Worm (Caenorhabditis elegans) whole organism, L4 larva: ENCODE results near the gene F20A1.6.

ENCODE experiments used
- F10B5.3 ChIP-seq: sonication (generic microtip); optimal IDR thresholded peaks from 2 replicates; lab custom pipeline; 2016; ENCODE audit warnings: mild to moderate bottlenecking, missing genetic modification characterization, missing compliant biosample characterization
- F44E2.7 ChIP-seq: fragments of 200-800 bp; sonication (Bioruptor generic); IDR thresholded peaks from 2 replicates; pipeline ENCODE4 v2.1.2; 2022; ENCODE audit warnings: missing genetic modification characterization, missing compliant biosample characterization
- T20F7.1 ChIP-seq: fragments of 200-800 bp; sonication (Bioruptor generic); optimal IDR thresholded peaks from 2 replicates; lab custom pipeline; 2018; ENCODE audit warnings: mild to moderate bottlenecking, missing genetic modification characterization, missing compliant biosample characterization
- Y48G9A.11 ChIP-seq: fragments of 200-800 bp; sonication (Bioruptor generic); IDR thresholded peaks from 2 replicates; pipeline ENCODE4 v1.3.6; 2022; ENCODE audit warnings: missing genetic modification reagents, missing genetic modification characterization, missing compliant biosample characterization
- Y75B8A.6 ChIP-seq: fragments of 200-800 bp; sonication (Bioruptor generic); IDR thresholded peaks from 2 replicates; pipeline ENCODE4 v1.3.6; 2022; ENCODE audit warnings: missing genetic modification reagents, missing genetic modification characterization, missing compliant biosample characterization
- ZK337.2 ChIP-seq: fragments of 200-800 bp; sonication (Bioruptor generic); IDR thresholded peaks from 2 replicates; pipeline ENCODE4 v1.3.6; 2022; ENCODE audit warnings: missing genetic modification reagents, missing genetic modification characterization, missing compliant biosample characterization
- aha-1 ChIP-seq: fragments of 150-350 bp; peaks from one replicate; lab custom pipeline; 2014; ENCODE audit warnings: missing biosample characterization, missing genetic modification characterization
- aly-2 ChIP-seq: sonication (generic microtip); optimal IDR thresholded peaks from 2 replicates; lab custom pipeline; 2018; ENCODE audit warnings: missing biosample characterization, missing genetic modification characterization
- ama-1 ChIP-seq: fragments of 150-350 bp; optimal IDR thresholded peaks from 2 replicates; lab custom pipeline; 2014; ENCODE audit warnings: inconsistent platforms, mixed read lengths
- cey-2 ChIP-seq: sonication (generic microtip); optimal IDR thresholded peaks from 3 replicates; lab custom pipeline; 2017; ENCODE audit warnings: missing genetic modification characterization, mild to moderate bottlenecking, missing compliant biosample characterization, antibody characterized with exemption, borderline replicate concordance; ENCODE audit not compliant: insufficient read depth
- daf-16 ChIP-seq, 3 experiments: sonication (generic microtip); optimal IDR thresholded peaks; 2 replicates each; lab custom pipeline; 2016 to 2017; ENCODE audit warnings: missing genetic modification characterization in 3 of 3, missing genetic modification reagents in 3 of 3, mild to moderate bottlenecking in 2 of 3, missing compliant biosample characterization in 2 of 3, missing biosample characterization in 1 of 3, moderate library complexity in 1 of 3
- dmd-6 ChIP-seq: fragments of 200-800 bp; sonication (Bioruptor generic); IDR thresholded peaks from 2 replicates; pipeline ENCODE4 v1.3.6; 2022; ENCODE audit warnings: missing genetic modification reagents, missing genetic modification characterization, missing compliant biosample characterization
- dve-1 ChIP-seq: sonication (generic microtip); optimal IDR thresholded peaks from 2 replicates; lab custom pipeline; 2017; ENCODE audit warnings: antibody characterized with exemption, mild to moderate bottlenecking, missing genetic modification characterization, missing compliant biosample characterization; ENCODE audit not compliant: insufficient read depth
- egl-27 ChIP-seq: sonication (generic microtip); optimal IDR thresholded peaks from 3 replicates; lab custom pipeline; 2017; ENCODE audit warnings: missing biosample characterization, missing genetic modification reagents, missing genetic modification characterization
- fkh-10 ChIP-seq: fragments of 150-350 bp; optimal IDR thresholded peaks from 2 replicates; lab custom pipeline; 2014; ENCODE audit warnings: missing biosample characterization, missing genetic modification reagents, missing genetic modification characterization
- hif-1 ChIP-seq, 2 experiments: sonication (generic microtip); optimal IDR thresholded peaks; 2 replicates each; lab custom pipeline; 2016 to 2017; ENCODE audit warnings: missing compliant biosample characterization in 2 of 2, missing genetic modification characterization in 2 of 2, missing genetic modification reagents in 2 of 2, missing genotype in 2 of 2, mild to moderate bottlenecking in 1 of 2
- hlh-11 ChIP-seq: fragments of 200-800 bp; sonication (Bioruptor generic); optimal IDR thresholded peaks from 2 replicates; lab custom pipeline; 2018; ENCODE audit warnings: mild to moderate bottlenecking, missing genetic modification characterization, missing compliant biosample characterization
- hlh-30 ChIP-seq: sonication (generic microtip); optimal IDR thresholded peaks from 2 replicates; lab custom pipeline; 2017; ENCODE audit warnings: antibody characterized with exemption, mild to moderate bottlenecking, missing genetic modification characterization, missing compliant biosample characterization; ENCODE audit not compliant: insufficient read depth
- hmg-1.1 ChIP-seq: fragments of 200-800 bp; sonication (Bioruptor generic); IDR thresholded peaks from 2 replicates; pipeline ENCODE4 v1.3.6; 2022; ENCODE audit warnings: missing genetic modification reagents, missing genetic modification characterization, missing compliant biosample characterization
- lin-15B ChIP-seq: fragments of 150-350 bp; sonication (generic microtip); optimal IDR thresholded peaks from 3 replicates; lab custom pipeline; 2014; ENCODE audit warnings: missing biosample characterization, missing genetic modification characterization
- lin-38 ChIP-seq: fragments of 200-800 bp; sonication (Bioruptor generic); IDR thresholded peaks from 2 replicates; pipeline ENCODE4 v1.3.6; 2022; ENCODE audit warnings: missing genetic modification reagents, missing genetic modification characterization, missing compliant biosample characterization
- lir-3 ChIP-seq: sonication (generic microtip); optimal IDR thresholded peaks from 2 replicates; lab custom pipeline; 2016; ENCODE audit warnings: mild to moderate bottlenecking, missing genetic modification characterization, missing compliant biosample characterization
- madf-5 ChIP-seq, 2 experiments: fragments of 200-800 bp; sonication (Bioruptor generic); IDR thresholded peaks; 2 replicates each; pipeline ENCODE4 v1.3.6; 2022; ENCODE audit warnings: missing compliant biosample characterization in 2 of 2, missing genetic modification characterization in 2 of 2
- madf-9 ChIP-seq: fragments of 200-800 bp; sonication (Bioruptor generic); conservative IDR thresholded peaks from 2 replicates; pipeline ENCODE4 v1.3.6; 2022; ENCODE audit warnings: missing genetic modification reagents, missing genetic modification characterization, missing compliant biosample characterization
- mdt-29 ChIP-seq: fragments of 200-800 bp; sonication (Bioruptor generic); IDR thresholded peaks from 2 replicates; pipeline ENCODE4 v1.3.6; 2022; ENCODE audit warnings: missing genetic modification reagents, missing genetic modification characterization, missing compliant biosample characterization
- mep-1 ChIP-seq: fragments of 150-350 bp; sonication (generic microtip); optimal IDR thresholded peaks from 3 replicates; lab custom pipeline; 2014; ENCODE audit warnings: missing biosample characterization, missing genetic modification characterization
- mes-2 ChIP-seq: sonication (generic microtip); optimal IDR thresholded peaks from 2 replicates; lab custom pipeline; 2016; ENCODE audit warnings: missing genotype, mild to moderate bottlenecking, missing genetic modification characterization, missing compliant biosample characterization; ENCODE audit not compliant: poor library complexity, severe bottlenecking
- mxl-3 ChIP-seq: fragments of 200-800 bp; sonication (Bioruptor generic); optimal IDR thresholded peaks from 2 replicates; lab custom pipeline; 2018; ENCODE audit warnings: mild to moderate bottlenecking, missing genetic modification characterization, missing compliant biosample characterization
- nhr-10 ChIP-seq: fragments of 150-350 bp; optimal IDR thresholded peaks from 2 replicates; lab custom pipeline; 2014; ENCODE audit warnings: missing biosample characterization, missing genetic modification characterization
- nhr-11 ChIP-seq: fragments of 150-350 bp; optimal IDR thresholded peaks from 2 replicates; lab custom pipeline; 2014; ENCODE audit warnings: missing biosample characterization, missing genetic modification characterization
- nhr-237 ChIP-seq: sonication (generic microtip); optimal IDR thresholded peaks from 2 replicates; lab custom pipeline; 2017; ENCODE audit warnings: missing biosample characterization, missing genetic modification characterization
- nhr-25 ChIP-seq: sonication (generic microtip); optimal IDR thresholded peaks from 2 replicates; lab custom pipeline; 2017; ENCODE audit warnings: missing genetic modification characterization, mild to moderate bottlenecking, missing compliant biosample characterization, antibody characterized with exemption, moderate library complexity, borderline replicate concordance; ENCODE audit not compliant: insufficient read depth
- nhr-28 ChIP-seq: fragments of 150-350 bp; optimal IDR thresholded peaks from 2 replicates; lab custom pipeline; 2014; ENCODE audit warnings: missing biosample characterization, missing genetic modification characterization
- nhr-48 ChIP-seq: sonication (generic microtip); optimal IDR thresholded peaks from 2 replicates; lab custom pipeline; 2016; ENCODE audit warnings: mild to moderate bottlenecking, missing genetic modification characterization, missing compliant biosample characterization
- nhr-6 ChIP-seq: fragments of 150-350 bp; optimal IDR thresholded peaks from 2 replicates; lab custom pipeline; 2014; ENCODE audit warnings: missing biosample characterization, missing genetic modification characterization
- php-3 ChIP-seq: fragments of 200-800 bp; sonication (Bioruptor generic); IDR thresholded peaks from 2 replicates; pipeline ENCODE4 v1.3.6; 2022; ENCODE audit warnings: missing genetic modification reagents, missing genetic modification characterization, missing compliant biosample characterization
- pqm-1 ChIP-seq: sonication (generic microtip); optimal IDR thresholded peaks from 2 replicates; lab custom pipeline; 2017; ENCODE audit warnings: missing biosample characterization, missing genetic modification characterization
- spr-1 ChIP-seq: sonication (generic microtip); optimal IDR thresholded peaks from 2 replicates; lab custom pipeline; 2016; ENCODE audit warnings: mild to moderate bottlenecking, missing genetic modification characterization, missing compliant biosample characterization
- tra-1 ChIP-seq: fragments of 200-800 bp; sonication (Bioruptor generic); IDR thresholded peaks from 2 replicates; pipeline ENCODE4 v1.3.6; 2022; ENCODE audit warnings: missing genetic modification reagents, missing genetic modification characterization, missing compliant biosample characterization
- unc-39 ChIP-seq: sonication (generic microtip); optimal IDR thresholded peaks from 2 replicates; lab custom pipeline; 2017; ENCODE audit warnings: missing biosample characterization, missing genetic modification characterization
- unc-62 ChIP-seq, 3 experiments: fragments of 150-350 bp in 1 of 3; sonication (generic microtip); optimal IDR thresholded peaks in 2 of 3; peaks in 1 of 3; 1 replicate in 1 of 3; 2 replicates in 2 of 3; lab custom pipeline; 2014 to 2017; ENCODE audit warnings: missing biosample characterization in 3 of 3, missing genetic modification characterization in 3 of 3, missing genetic modification reagents in 3 of 3, missing genotype in 1 of 3
- vab-7 ChIP-seq: fragments of 200-800 bp; sonication (Bioruptor generic); IDR thresholded peaks from 2 replicates; pipeline ENCODE4 v1.3.6; 2022; ENCODE audit warnings: missing genetic modification reagents, missing genetic modification characterization, missing compliant biosample characterization
- zfp-3 ChIP-seq: fragments of 200-800 bp; sonication (Bioruptor generic); conservative IDR thresholded peaks from 2 replicates; pipeline ENCODE4 v1.3.6; 2022; ENCODE audit warnings: missing genetic modification reagents, missing genetic modification characterization, missing compliant biosample characterization
- ztf-7 ChIP-seq: fragments of 150-350 bp; optimal IDR thresholded peaks from 2 replicates; lab custom pipeline; 2014; ENCODE audit warnings: missing biosample characterization, missing genetic modification characterization

The F20A1.6 gene

ce11 chrV:7005964-7006363, 21.0 kb downstream of the F20A1.6 start, which contains the start of gene spig-10:
Gene spig-10, plus strand, starts transcription at chrV:7006264.
- TF ChIP-seq lin-15B (tag; lab: Kevin White, UChicago) (no peak), lir-3 (tag; lab: Kevin White, UChicago) (no peak), unc-62 (GFP tag; optimal IDR thresholded peaks at IDR 0.05 in 1 of 2; lab: Kevin White, UChicago) (peak in 1 of 2 experiments; percentile 81), unc-62 (tag; optimal IDR thresholded peaks at IDR 0.05; lab: Kevin White, UChicago) (no peak)

- TF ChIP-seq aly-2 (tag; lab: Kevin White, UChicago) (no peak), nhr-25 (no peak), ztf-7 (tag; lab: Kevin White, UChicago) (no peak), vab-7 (GFP tag; lab: Robert Waterston, UW) (no peak), mdt-29 (no peak), lir-3 (tag; lab: Kevin White, UChicago) (no peak), Y48G9A.11 (GFP tag; lab: Robert Waterston, UW) (no peak), mes-2 (tag; lab: Kevin White, UChicago) (no peak), fkh-10 (GFP tag; lab: Kevin White, UChicago) (no peak), madf-5 (GFP tag; IDR thresholded peaks at IDR 0.05; lab: Robert Waterston, UW) (no peak), F10B5.3 (no peak), tra-1 (GFP tag; lab: Robert Waterston, UW) (no peak), egl-27 (tag; lab: Kevin White, UChicago) (no peak), nhr-28 (no peak), spr-1 (tag; lab: Kevin White, UChicago) (no peak), nhr-6 (tag; lab: Kevin White, UChicago) (no peak), nhr-237 (no peak), nhr-10 (tag; lab: Kevin White, UChicago) (no peak), nhr-48 (tag; lab: Kevin White, UChicago) (no peak)
These were observed 23.1 kb downstream of the F20A1.6 start, which contains the start of gene srab-4 for ce11 chrV:7003850-7004249. Gene srab-4, plus strand, starts transcription at chrV:7004150.

- TF ChIP-seq dve-1 (peak; percentile 21), dmd-6 (0 out of 2 replicates have a peak, but pooled peaks have one; percentile 14), daf-16 (GFP tag; optimal IDR thresholded peaks at IDR 0.05; lab: Kevin White, UChicago) (no peak), daf-16 (tag; optimal IDR thresholded peaks at IDR 0.05; lab: Kevin White, UChicago) (peak; percentile 50), madf-9 (GFP tag; lab: Robert Waterston, UW) (no peak)
These were observed 26.2 kb downstream of the F20A1.6 start for ce11 chrV:7000734-7001133.

- TF ChIP-seq hlh-11 (peak; percentile 52), cey-2 (tag; lab: Kevin White, UChicago) (no peak), mxl-3 (GFP tag; lab: Kevin White, UChicago) (peak; percentile 38), nhr-11 (tag; lab: Kevin White, UChicago) (no peak), hmg-1.1 (GFP tag; lab: Robert Waterston, UW) (no peak), Y75B8A.6 (GFP tag; lab: Robert Waterston, UW) (no peak), F10B5.3 (no peak), lin-38 (GFP tag; lab: Robert Waterston, UW) (no peak), madf-9 (GFP tag; lab: Robert Waterston, UW) (no peak), ama-1 (lab: Kevin White, UChicago) (no peak), php-3 (GFP tag; lab: Robert Waterston, UW) (no peak), ZK337.2 (no peak), spr-1 (tag; lab: Kevin White, UChicago) (no peak), unc-39 (tag; lab: Kevin White, UChicago) (no peak), hlh-30 (peak; percentile 39), T20F7.1 (GFP tag; lab: Kevin White, UChicago) (no peak), hif-1 (tag; optimal IDR thresholded peaks at IDR 0.05; lab: Kevin White, UChicago) (peak in 1 of 2 experiments; percentile 57), F44E2.7 (no peak), mep-1 (tag; lab: Kevin White, UChicago) (peak; percentile 20), aha-1 (tag; lab: Kevin White, UChicago) (peak; percentile 73), daf-16 (GFP tag; optimal IDR thresholded peaks at IDR 0.05; lab: Kevin White, UChicago) (no peak), daf-16 (tag; optimal IDR thresholded peaks at IDR 0.05; lab: Kevin White, UChicago) (peak; percentile 51), nhr-28 (peak; percentile 79), zfp-3 (GFP tag; lab: Robert Waterston, UW) (no peak), pqm-1 (peak; percentile 22)
These were observed 28.6 kb downstream of the F20A1.6 start, which contains the start of gene nhr-42 for ce11 chrV:6998303-6998884. Gene nhr-42, plus strand, starts transcription at chrV:6998819.
